Fruit fly (Drosophila melanogaster): ENCODE data around the gene CG15258.

dm6 chr2L:15321408-15321807 is 40.0 kb downstream of the CG15258 start:
- TF ChIP-seq sv (GFP tag; optimal IDR thresholded peaks at IDR 0.05) = no peak
- TF ChIP-seq HLH106 (tag; optimal IDR thresholded peaks at IDR 0.05) = no peak
- TF ChIP-seq usp (GFP tag; optimal IDR thresholded peaks at IDR 0.05) = no peak
- no peak for TF ChIP-seq foxo (GFP tag; optimal IDR thresholded peaks at IDR 0.05)
- no peak for TF ChIP-seq dmrt93B (GFP tag; optimal IDR thresholded peaks at IDR 0.05)
- TF ChIP-seq ey (GFP tag; optimal IDR thresholded peaks at IDR 0.05) = no peak
- TF ChIP-seq Jra (GFP tag; optimal IDR thresholded peaks at IDR 0.05) = no peak
- TF ChIP-seq rgr (GFP tag; optimal IDR thresholded peaks at IDR 0.05) = no peak

All from whole organism, wandering third instar larva.